Fruit fly (Drosophila melanogaster) S2 (cell line): ENCODE results near the gene Gart.

Experiments
- CG8478 ChIP-seq: fragments of >200 bp; optimal IDR thresholded peaks from 2 replicates; lab custom pipeline; 2018
- CTCF ChIP-seq, 2 experiments: fragments of >200 bp; optimal IDR thresholded peaks; 2 replicates each; lab custom pipeline; 2018

dm6 chr2L:7037773-7038327, 14.2 kb upstream of the Gart start, which contains the start of gene milt:
- TF ChIP-seq CG8478 (lab: Kevin White, UChicago): no peak
- TF ChIP-seq CTCF (optimal IDR thresholded peaks at IDR 0.05; lab: Kevin White, UChicago): peak; percentile 14 to 24
